Fruit fly (Drosophila melanogaster) whole organism, adult: Measurements from ENCODE around the gene Pgm1.

ENCODE experiments used
- CG11617 ChIP-seq: fragments of 200-800 bp; sonication (Bioruptor generic); optimal IDR thresholded peaks from 2 replicates; lab custom pipeline; 2017; ENCODE audit warnings: mild to moderate bottlenecking, missing biosample characterization, missing genetic modification reagents, missing genetic modification characterization
- CG12768 ChIP-seq: fragments of 200-800 bp; sonication (Bioruptor generic); optimal IDR thresholded peaks from 2 replicates; lab custom pipeline; 2017; ENCODE audit warnings: missing biosample characterization, missing genetic modification characterization, mild to moderate bottlenecking, moderate library complexity, missing genetic modification reagents
- CG14711 ChIP-seq: fragments of 200-800 bp; sonication (Bioruptor generic); optimal IDR thresholded peaks from 2 replicates; lab custom pipeline; 2018; ENCODE audit warnings: missing biosample characterization, mild to moderate bottlenecking, missing genetic modification characterization, moderate library complexity
- CG1620 ChIP-seq: fragments of 200-800 bp; sonication (Bioruptor generic); optimal IDR thresholded peaks from 2 replicates; lab custom pipeline; 2016; ENCODE audit warnings: missing biosample characterization, missing genetic modification characterization
- CG33017 ChIP-seq: fragments of 200-800 bp; sonication (Bioruptor generic); optimal IDR thresholded peaks from 2 replicates; lab custom pipeline; 2018; ENCODE audit warnings: missing biosample characterization, mild to moderate bottlenecking, missing genetic modification characterization, moderate library complexity
- CG5204 ChIP-seq: fragments of 200-800 bp; sonication (Bioruptor generic); optimal IDR thresholded peaks from 2 replicates; lab custom pipeline; 2016; ENCODE audit warnings: missing biosample characterization, missing genetic modification characterization
- CG7045 ChIP-seq: fragments of 200-800 bp; sonication (Bioruptor generic); optimal IDR thresholded peaks from 2 replicates; lab custom pipeline; 2017; ENCODE audit warnings: missing biosample characterization, mild to moderate bottlenecking, missing genetic modification characterization
- CG7101 ChIP-seq: fragments of 200-800 bp; sonication (Bioruptor generic); optimal IDR thresholded peaks from 2 replicates; lab custom pipeline; 2018; ENCODE audit warnings: missing biosample characterization, mild to moderate bottlenecking, missing genetic modification characterization, moderate library complexity
- Crg-1 ChIP-seq: fragments of 200-800 bp; sonication (Bioruptor generic); optimal IDR thresholded peaks from 2 replicates; lab custom pipeline; 2016; ENCODE audit warnings: missing biosample characterization, missing genetic modification characterization
- Hr96 ChIP-seq: fragments of 200-800 bp; sonication (Bioruptor generic); optimal IDR thresholded peaks from 2 replicates; lab custom pipeline; 2016; ENCODE audit warnings: missing biosample characterization, missing genetic modification characterization
- Mnt ChIP-seq: fragments of 200-800 bp; sonication (Bioruptor generic); optimal IDR thresholded peaks from 2 replicates; lab custom pipeline; 2016; ENCODE audit warnings: missing biosample characterization, mild to moderate bottlenecking, missing genetic modification characterization
- bab1 ChIP-seq: fragments of 200-800 bp; sonication (Bioruptor generic); optimal IDR thresholded peaks from 3 replicates; lab custom pipeline; 2019; ENCODE audit warnings: missing biosample characterization, mild to moderate bottlenecking, missing genetic modification characterization, moderate library complexity
- cic ChIP-seq: fragments of 200-800 bp; sonication (Bioruptor generic); optimal IDR thresholded peaks from 2 replicates; lab custom pipeline; 2017; ENCODE audit warnings: missing biosample characterization, mild to moderate bottlenecking, missing genetic modification characterization, moderate library complexity
- cnc ChIP-seq, 2 experiments: fragments of >200 bp; optimal IDR thresholded peaks; 2 replicates each; lab custom pipeline; 2017
- kay ChIP-seq: fragments of 200-800 bp; sonication (Bioruptor generic); peaks from one replicate; lab custom pipeline; 2016; ENCODE audit warnings: missing biosample characterization, missing genetic modification characterization, borderline replicate concordance
- ovo ChIP-seq: fragments of 200-800 bp; sonication (Bioruptor generic); optimal IDR thresholded peaks from 2 replicates; lab custom pipeline; 2016; ENCODE audit warnings: missing biosample characterization, missing genetic modification characterization
- pad ChIP-seq: fragments of 200-800 bp; sonication (Bioruptor generic); optimal IDR thresholded peaks from 3 replicates; lab custom pipeline; 2017; ENCODE audit warnings: missing biosample characterization, missing genetic modification characterization, mild to moderate bottlenecking, moderate library complexity, missing genetic modification reagents
- tj ChIP-seq: fragments of 200-800 bp; sonication (Bioruptor generic); optimal IDR thresholded peaks from 3 replicates; lab custom pipeline; 2017; ENCODE audit warnings: missing biosample characterization, mild to moderate bottlenecking, missing genetic modification characterization, moderate library complexity
- toe ChIP-seq: fragments of 200-800 bp; sonication (Bioruptor generic); optimal IDR thresholded peaks from 2 replicates; lab custom pipeline; 2016; ENCODE audit warnings: missing biosample characterization, missing genetic modification characterization

Gene Pgm1

DNA sequence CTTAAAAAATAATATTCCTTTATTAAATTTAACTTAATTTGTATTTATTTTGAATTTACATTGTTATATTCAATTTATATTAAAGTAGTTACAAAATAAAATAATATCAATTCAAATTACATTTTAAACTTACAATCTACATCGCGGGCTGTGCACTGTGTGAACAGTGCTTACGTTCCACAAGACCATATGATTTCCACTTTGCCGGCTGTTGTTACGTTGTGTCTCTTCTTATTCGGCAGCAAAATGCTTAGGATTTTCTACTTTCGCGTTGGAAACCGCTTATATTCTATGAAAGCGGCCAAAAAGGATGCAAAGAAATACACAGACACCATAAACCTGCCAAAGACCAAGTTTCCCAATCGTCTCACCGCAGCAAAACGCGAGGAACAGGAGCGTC, 28.3 kb downstream of the Pgm1 start, which contains the start of gene IleRS-m:
Gene IleRS-m, plus strand, starts transcription at position 222 of the 400 bp plus-strand sequence.
- TF ChIP-seq CG7045 (GFP tag; lab: Kevin White, UChicago): no peak
- no peak for TF ChIP-seq CG5204 (GFP tag; lab: Kevin White, UChicago)
- TF ChIP-seq CG14711 (tag; lab: Kevin White, UChicago): no peak
- no peak for TF ChIP-seq cic (GFP tag; lab: Kevin White, UChicago)
- no peak for TF ChIP-seq Mnt
- no peak for TF ChIP-seq Hr96 (GFP tag; lab: Kevin White, UChicago)
- no peak for TF ChIP-seq tj (GFP tag; lab: Kevin White, UChicago)
- TF ChIP-seq CG7101 (tag; lab: Kevin White, UChicago): no peak
- TF ChIP-seq pad (GFP tag; lab: Kevin White, UChicago): no peak

DNA sequence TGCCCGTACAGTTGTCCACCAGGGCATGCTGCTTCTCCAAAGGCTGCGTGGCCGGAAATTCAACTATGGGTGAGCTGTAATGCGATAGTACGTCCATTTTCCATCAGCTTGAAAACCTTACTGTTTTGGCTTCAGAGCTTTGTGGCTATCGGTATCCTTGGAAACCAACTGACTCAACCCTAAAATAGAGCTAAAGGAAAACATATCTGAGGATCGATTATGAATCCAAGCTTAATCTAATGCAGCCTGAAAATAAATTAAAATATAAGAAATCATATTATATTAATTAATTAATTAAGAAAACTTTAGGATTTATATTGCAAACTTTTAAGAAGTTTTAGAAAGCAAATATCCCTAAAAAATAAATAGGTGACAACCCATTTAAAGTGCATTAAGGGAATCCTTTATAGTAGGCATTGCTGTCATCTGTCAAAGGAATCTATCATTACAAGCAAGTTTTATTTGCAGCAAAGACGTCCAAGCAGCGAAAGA, 30.9 kb downstream of the Pgm1 start, which contains the start of the genes CG13074 and ATPsynbetaL:
Gene CG13074, minus strand, starts transcription at position 101 of the 492 bp plus-strand sequence.
Gene ATPsynbetaL, plus strand, starts transcription at position 442 of the 492 bp plus-strand sequence.
- TF ChIP-seq kay (GFP tag; lab: Kevin White, UChicago): no peak
- no peak for TF ChIP-seq CG14711 (tag; lab: Kevin White, UChicago)

DNA sequence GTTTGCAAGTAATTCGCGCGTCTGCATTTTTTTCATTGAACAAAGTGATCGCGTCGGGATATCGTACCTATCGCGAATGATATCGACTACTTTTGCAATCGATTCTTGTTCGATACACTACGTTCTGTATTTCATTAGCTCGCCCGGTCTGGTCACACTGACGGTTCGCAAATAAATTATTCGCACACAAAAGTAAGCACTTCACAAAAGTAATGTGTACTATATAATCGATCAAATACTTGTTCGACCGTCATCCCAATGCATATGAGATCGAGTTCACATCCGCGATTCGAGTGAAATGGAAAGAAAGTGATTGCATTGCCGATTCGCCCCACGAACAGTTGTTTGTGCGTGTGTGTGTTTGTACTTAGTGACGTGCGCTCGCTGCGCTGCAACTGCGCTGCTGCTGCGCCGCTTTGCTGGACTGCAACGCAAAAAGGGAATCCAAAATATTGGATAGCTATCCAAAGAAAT, 38.0 kb downstream of the Pgm1 start, which contains the start of the genes CG5235 and ClC-c:
Gene CG5235, minus strand, starts transcription at position 63 of the 474 bp plus-strand sequence.
Gene ClC-c, plus strand, starts transcription at position 125 of the 474 bp plus-strand sequence.
- no peak for TF ChIP-seq kay (GFP tag; lab: Kevin White, UChicago)
- no peak for TF ChIP-seq CG1620 (GFP tag; lab: Kevin White, UChicago)
- TF ChIP-seq CG14711 (tag; lab: Kevin White, UChicago): peak; percentile 31
- peak; percentile 71 for TF ChIP-seq tj (GFP tag; lab: Kevin White, UChicago)
- peak; percentile 51 for TF ChIP-seq bab1
- no peak for TF ChIP-seq Crg-1 (GFP tag; lab: Kevin White, UChicago)
- no peak for TF ChIP-seq ovo (GFP tag; lab: Kevin White, UChicago)
- peak; percentile 32 for TF ChIP-seq cic (GFP tag; lab: Kevin White, UChicago)
- TF ChIP-seq CG7101 (tag; lab: Kevin White, UChicago): peak; percentile 43
- TF ChIP-seq pad (GFP tag; lab: Kevin White, UChicago): no peak
- no peak for TF ChIP-seq CG11617 (GFP tag; lab: Kevin White, UChicago)
- TF ChIP-seq Mnt: peak; percentile 38

DNA sequence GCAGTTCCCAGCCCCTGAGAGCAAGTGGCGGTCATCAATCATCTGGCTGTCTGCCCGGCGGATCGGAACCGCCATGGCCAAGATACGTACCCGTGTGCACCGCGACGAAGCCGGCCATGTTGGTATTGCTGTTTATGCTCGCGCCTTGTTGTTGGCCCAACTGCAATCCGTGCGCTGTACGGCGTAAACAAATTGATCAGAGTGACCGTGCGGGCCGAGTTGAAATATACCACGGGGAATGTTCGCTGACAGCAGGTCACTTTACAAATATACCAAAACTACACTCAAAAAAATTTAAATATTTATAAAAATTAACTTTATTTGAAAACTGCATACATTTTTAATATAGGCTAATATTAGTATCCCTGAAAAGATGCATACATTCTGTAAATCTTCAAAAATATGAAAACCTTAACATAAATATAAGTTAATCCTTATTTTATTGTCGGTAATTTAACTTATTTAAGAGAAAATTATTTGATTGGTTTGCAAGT, 41.0 kb downstream of the Pgm1 start, which contains the start of gene Tasp1:
Gene Tasp1, minus strand, starts transcription at position 203 of the 494 bp plus-strand sequence.
- TF ChIP-seq CG1620 (GFP tag; lab: Kevin White, UChicago): no peak
- peak; percentile 37 for TF ChIP-seq Mnt
- TF ChIP-seq CG33017 (tag; lab: Kevin White, UChicago): peak; percentile 31
- TF ChIP-seq CG14711 (tag; lab: Kevin White, UChicago): peak; percentile 44
- peak; percentile 22 for TF ChIP-seq CG11617 (GFP tag; lab: Kevin White, UChicago)
- TF ChIP-seq tj (GFP tag; lab: Kevin White, UChicago): peak; percentile 13
- TF ChIP-seq CG7101 (tag; lab: Kevin White, UChicago): peak; percentile 59
- TF ChIP-seq bab1: peak; percentile 72
- TF ChIP-seq Crg-1 (GFP tag; lab: Kevin White, UChicago): no peak

DNA sequence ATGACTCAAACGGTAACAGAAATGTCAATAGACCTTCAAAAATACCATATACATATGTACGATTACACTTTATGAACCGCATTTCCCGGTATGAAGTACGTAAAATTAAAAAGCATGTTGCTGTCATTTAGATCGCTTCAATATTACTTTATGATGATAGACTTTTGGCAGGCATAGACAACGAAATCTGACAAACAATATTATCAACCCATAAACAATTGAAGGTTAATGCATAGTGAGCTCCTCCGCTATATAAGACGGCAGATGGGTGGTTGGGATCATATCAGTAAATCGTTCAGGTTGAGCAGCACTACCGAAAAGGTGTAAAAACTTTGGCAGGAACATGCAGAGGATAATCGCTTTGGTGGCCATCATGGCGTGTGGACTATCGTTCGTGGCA, 44.6 kb downstream of the Pgm1 start, which contains the start of gene CG13075:
Gene CG13075, plus strand, starts transcription at position 301 of the 400 bp plus-strand sequence.
- no peak for TF ChIP-seq CG12768 (GFP tag; lab: Kevin White, UChicago)
- no peak for TF ChIP-seq cnc (optimal IDR thresholded peaks at IDR 0.05; lab: Kevin White, UChicago)
- TF ChIP-seq Mnt: no peak
- TF ChIP-seq pad (GFP tag; lab: Kevin White, UChicago): no peak
- no peak for TF ChIP-seq CG7045 (GFP tag; lab: Kevin White, UChicago)
- no peak for TF ChIP-seq cic (GFP tag; lab: Kevin White, UChicago)
- TF ChIP-seq CG7101 (tag; lab: Kevin White, UChicago): no peak
- TF ChIP-seq bab1: no peak
- no peak for TF ChIP-seq CG1620 (GFP tag; lab: Kevin White, UChicago)

DNA sequence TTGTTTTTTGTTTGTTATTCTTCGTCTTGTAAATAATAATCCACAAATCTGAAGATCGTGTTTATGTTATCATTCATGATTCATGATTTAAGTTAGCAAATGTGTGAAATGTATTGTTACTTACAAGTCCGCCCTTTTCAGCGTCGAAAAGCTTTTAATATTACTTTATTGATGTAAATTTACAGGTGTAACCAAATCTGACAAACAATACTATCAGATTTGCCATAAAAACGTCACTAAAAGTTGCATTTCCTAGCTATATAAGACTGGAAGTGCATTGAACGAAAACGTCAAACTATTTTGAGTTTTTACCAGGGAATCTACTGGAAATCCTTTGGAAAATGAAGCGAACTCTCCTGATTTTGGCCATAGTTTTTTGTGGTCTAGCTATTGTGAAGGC, 46.1 kb downstream of the Pgm1 start, which contains the start of gene CG33258:
Gene CG33258, plus strand, starts transcription at position 301 of the 400 bp plus-strand sequence.
- TF ChIP-seq ovo (GFP tag; lab: Kevin White, UChicago) (no peak), toe (GFP tag; lab: Kevin White, UChicago) (no peak), CG11617 (GFP tag; lab: Kevin White, UChicago) (no peak), tj (GFP tag; lab: Kevin White, UChicago) (no peak), bab1 (no peak), cic (GFP tag; lab: Kevin White, UChicago) (no peak), pad (GFP tag; lab: Kevin White, UChicago) (no peak), Crg-1 (GFP tag; lab: Kevin White, UChicago) (no peak), CG7101 (tag; lab: Kevin White, UChicago) (no peak), CG12768 (GFP tag; lab: Kevin White, UChicago) (no peak), CG5204 (GFP tag; lab: Kevin White, UChicago) (no peak), CG33017 (tag; lab: Kevin White, UChicago) (no peak), cnc (optimal IDR thresholded peaks at IDR 0.05; lab: Kevin White, UChicago) (no peak), CG7045 (GFP tag; lab: Kevin White, UChicago) (no peak)
